Fruit fly (Drosophila melanogaster) whole organism, wandering third instar larva: ENCODE measurements around the gene Nplp4.

Experiments
- Hr83 ChIP-seq: fragments of 200-300 bp; sonication (Bioruptor generic); optimal IDR thresholded peaks from 2 replicates; lab custom pipeline; 2016; ENCODE audit warnings: missing biosample characterization, mild to moderate bottlenecking, missing genetic modification characterization, moderate library complexity; ENCODE audit not compliant: poor library complexity, severe bottlenecking
- Jra ChIP-seq: sonication (Bioruptor generic); optimal IDR thresholded peaks from 2 replicates; lab custom pipeline; 2016; ENCODE audit warnings: missing biosample characterization, missing genetic modification characterization
- fru ChIP-seq: fragments of 200-800 bp; sonication (Bioruptor generic); optimal IDR thresholded peaks from 3 replicates; lab custom pipeline; 2016; ENCODE audit warnings: missing biosample characterization, mild to moderate bottlenecking, missing genetic modification characterization

- TF ChIP-seq fru = no peak
- TF ChIP-seq Jra (GFP tag; lab: Kevin White, UChicago) = no peak
- no peak for TF ChIP-seq Hr83 (GFP tag; lab: Kevin White, UChicago)
These were observed 1.1 kb upstream of the Nplp4 start, which contains the start of gene CG15353 for dm6 chr2L:2007093-2007492.
